Worm (Caenorhabditis elegans) whole organism, L1 larva: ENCODE data around the gene bgal-1.

Source experiments
- aly-2 ChIP-seq: fragments of 150-350 bp; optimal IDR thresholded peaks from 2 replicates; lab custom pipeline; 2014; ENCODE audit warnings: missing biosample characterization, missing genetic modification characterization
- blmp-1 ChIP-seq: fragments of 150-350 bp; optimal IDR thresholded peaks from 2 replicates; lab custom pipeline; 2014; ENCODE audit warnings: missing biosample characterization, missing genetic modification characterization
- ceh-88 ChIP-seq: fragments of 200-800 bp; sonication (Bioruptor generic); IDR thresholded peaks from 2 replicates; pipeline ENCODE4 v1.3.6; 2022; ENCODE audit warnings: missing genetic modification characterization, missing compliant biosample characterization
- ceh-90 ChIP-seq: sonication (generic microtip); optimal IDR thresholded peaks from 2 replicates; lab custom pipeline; 2016; ENCODE audit warnings: missing genetic modification characterization, missing compliant biosample characterization
- efl-1 ChIP-seq, 4 experiments: fragments of 150-350 bp; optimal IDR thresholded peaks in 3 of 4; peaks in 1 of 4; 1 replicate in 1 of 4; 2 replicates in 3 of 4; lab custom pipeline; 2014; ENCODE audit warnings: missing biosample characterization in 2 of 4, missing genetic modification characterization in 2 of 4, missing genetic modification reagents in 2 of 4
- elt-2 ChIP-seq: sonication (generic microtip); optimal IDR thresholded peaks from 2 replicates; lab custom pipeline; 2016; ENCODE audit warnings: missing genetic modification characterization, mild to moderate bottlenecking, inconsistent platforms, missing compliant biosample characterization, missing genetic modification reagents
- elt-3 ChIP-seq, 6 experiments: fragments of 150-350 bp in 1 of 6; sonication (generic microtip); optimal IDR thresholded peaks; 2 replicates each; lab custom pipeline; 2017 to 2018; ENCODE audit warnings: missing biosample characterization in 6 of 6, missing genetic modification characterization in 6 of 6, inconsistent platforms in 1 of 6
- ets-5 ChIP-seq: fragments of 200-800 bp; sonication (Bioruptor generic); IDR thresholded peaks from 2 replicates; pipeline ENCODE4 v1.3.6; 2022; ENCODE audit warnings: missing genetic modification characterization, missing compliant biosample characterization
- fkh-8 ChIP-seq: sonication (generic microtip); optimal IDR thresholded peaks from 2 replicates; lab custom pipeline; 2016; ENCODE audit warnings: mild to moderate bottlenecking, missing genetic modification characterization, missing compliant biosample characterization
- grh-1 ChIP-seq: fragments of 200-800 bp; sonication (Bioruptor generic); IDR thresholded peaks from 2 replicates; pipeline ENCODE4 v1.3.6; 2022; ENCODE audit warnings: missing genetic modification reagents, missing genetic modification characterization, missing compliant biosample characterization
- lin-13 ChIP-seq: fragments of 150-350 bp; optimal IDR thresholded peaks from 2 replicates; lab custom pipeline; 2014; ENCODE audit warnings: missing biosample characterization, missing genetic modification reagents, missing genetic modification characterization
- lin-14 ChIP-seq: fragments of 200-800 bp; sonication (Bioruptor generic); optimal IDR thresholded peaks from 2 replicates; lab custom pipeline; 2018; ENCODE audit warnings: mild to moderate bottlenecking, missing genetic modification characterization, moderate library complexity, missing compliant biosample characterization
- lin-35 ChIP-seq, 2 experiments: fragments of 150-350 bp; optimal IDR thresholded peaks; 2 replicates each; lab custom pipeline; 2014; ENCODE audit warnings: missing biosample characterization in 2 of 2, missing genetic modification characterization in 2 of 2, missing genetic modification reagents in 2 of 2
- lin-39 ChIP-seq: fragments of 150-350 bp; optimal IDR thresholded peaks from 2 replicates; lab custom pipeline; 2014; ENCODE audit warnings: missing biosample characterization, missing genetic modification reagents, missing genetic modification characterization
- lsy-2 ChIP-seq, 2 experiments: fragments of 150-350 bp; optimal IDR thresholded peaks; 2 replicates each; lab custom pipeline; 2014; ENCODE audit warnings: missing biosample characterization in 2 of 2, missing genetic modification characterization in 2 of 2
- mdl-1 ChIP-seq, 2 experiments: fragments of 150-350 bp; optimal IDR thresholded peaks; 2 replicates each; lab custom pipeline; 2014 to 2017; ENCODE audit warnings: missing biosample characterization in 2 of 2, missing genetic modification characterization in 2 of 2, inconsistent platforms in 1 of 2
- nhr-19 ChIP-seq: fragments of 200-800 bp; sonication (Bioruptor generic); conservative IDR thresholded peaks from 2 replicates; pipeline ENCODE4 v1.3.6; 2022; ENCODE audit warnings: missing genetic modification characterization, missing compliant biosample characterization
- nhr-20 ChIP-seq: sonication (generic microtip); optimal IDR thresholded peaks from 2 replicates; lab custom pipeline; 2016; ENCODE audit warnings: mild to moderate bottlenecking, missing genetic modification characterization, missing compliant biosample characterization
- nhr-47 ChIP-seq: sonication (generic microtip); optimal IDR thresholded peaks from 2 replicates; lab custom pipeline; 2016; ENCODE audit warnings: mild to moderate bottlenecking, missing genetic modification characterization, moderate library complexity, missing compliant biosample characterization
- nhr-71 ChIP-seq: sonication (generic microtip); optimal IDR thresholded peaks from 2 replicates; lab custom pipeline; 2016; ENCODE audit warnings: mild to moderate bottlenecking, missing genetic modification characterization, moderate library complexity, missing compliant biosample characterization
- nhr-77 ChIP-seq: fragments of 150-350 bp; optimal IDR thresholded peaks from 2 replicates; lab custom pipeline; 2014; ENCODE audit warnings: missing biosample characterization, missing genetic modification characterization
- nhr-84 ChIP-seq: sonication (generic microtip); optimal IDR thresholded peaks from 2 replicates; lab custom pipeline; 2017; ENCODE audit warnings: missing biosample characterization, missing genetic modification characterization
- nhr-85 ChIP-seq: sonication (generic microtip); peaks from one replicate; lab custom pipeline; 2016; ENCODE audit warnings: missing genetic modification characterization, inconsistent platforms, missing compliant biosample characterization
- nhr-90 ChIP-seq: sonication (generic microtip); optimal IDR thresholded peaks from 2 replicates; lab custom pipeline; 2016; ENCODE audit warnings: mild to moderate bottlenecking, missing genetic modification characterization, missing compliant biosample characterization; ENCODE audit not compliant: poor library complexity
- pag-3 ChIP-seq: sonication (generic microtip); optimal IDR thresholded peaks from 2 replicates; lab custom pipeline; 2017; ENCODE audit warnings: missing genetic modification characterization, mild to moderate bottlenecking, missing compliant biosample characterization, antibody characterized with exemption, borderline replicate concordance; ENCODE audit not compliant: insufficient read depth
- pax-3 ChIP-seq: fragments of 200-800 bp; sonication (Bioruptor generic); optimal IDR thresholded peaks from 2 replicates; lab custom pipeline; 2018; ENCODE audit warnings: mild to moderate bottlenecking, missing genetic modification characterization, moderate library complexity, missing compliant biosample characterization
- pqm-1 ChIP-seq: sonication (generic microtip); optimal IDR thresholded peaks from 3 replicates; lab custom pipeline; 2017; ENCODE audit warnings: missing biosample characterization, missing genetic modification characterization
- rnt-1 ChIP-seq: sonication (generic microtip); optimal IDR thresholded peaks from 2 replicates; lab custom pipeline; 2016; ENCODE audit warnings: mild to moderate bottlenecking, missing genetic modification characterization, moderate library complexity, missing compliant biosample characterization
- snpc-4 ChIP-seq: fragments of 150-350 bp; optimal IDR thresholded peaks from 2 replicates; lab custom pipeline; 2014; ENCODE audit warnings: missing biosample characterization, missing genetic modification characterization
- snu-23 ChIP-seq: sonication (generic microtip); optimal IDR thresholded peaks from 2 replicates; lab custom pipeline; 2016; ENCODE audit warnings: missing genetic modification characterization, missing compliant biosample characterization
- sox-4 ChIP-seq: sonication (generic microtip); optimal IDR thresholded peaks from 2 replicates; lab custom pipeline; 2016; ENCODE audit warnings: missing genetic modification characterization, missing compliant biosample characterization
- swsn-7 ChIP-seq: sonication (generic microtip); optimal IDR thresholded peaks from 2 replicates; lab custom pipeline; 2016; ENCODE audit warnings: missing genetic modification characterization, missing compliant biosample characterization
- tbx-2 ChIP-seq: sonication (generic microtip); optimal IDR thresholded peaks from 2 replicates; lab custom pipeline; 2016; ENCODE audit warnings: missing genetic modification characterization, missing compliant biosample characterization
- xbp-1 ChIP-seq: sonication (generic microtip); optimal IDR thresholded peaks from 2 replicates; lab custom pipeline; 2016; ENCODE audit warnings: missing genetic modification characterization, missing compliant biosample characterization

bgal-1 gene

DNA sequence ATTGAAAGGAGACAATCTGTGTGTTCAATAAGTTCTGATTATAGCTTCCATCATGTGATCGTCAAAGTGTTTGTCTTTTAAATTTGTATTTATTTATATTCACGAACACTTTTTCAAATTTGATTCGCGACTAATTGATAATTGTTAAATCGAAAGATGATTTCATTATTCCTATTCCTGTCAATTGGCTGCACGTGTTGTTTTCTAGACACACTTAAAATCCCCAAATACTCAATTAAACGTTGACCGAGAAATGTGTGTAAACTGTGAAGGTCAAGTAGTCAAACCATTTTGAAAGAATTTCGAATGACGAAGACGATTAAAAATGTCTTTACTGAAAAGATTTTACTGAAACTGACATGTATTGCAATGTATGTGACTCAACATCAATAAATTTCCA lies 44.9 kb downstream of the bgal-1 start (continued):
- TF ChIP-seq rnt-1 = no peak
- no peak for TF ChIP-seq pag-3 (tag; lab: Kevin White, UChicago)
- no peak for TF ChIP-seq aly-2 (tag; lab: Kevin White, UChicago)
- TF ChIP-seq lin-39 (tag; lab: Kevin White, UChicago) = no peak
- TF ChIP-seq ceh-90 (tag; lab: Kevin White, UChicago) = no peak
- TF ChIP-seq sox-4 = no peak
- TF ChIP-seq pax-3 (tag; lab: Kevin White, UChicago) = no peak
- TF ChIP-seq ets-5 (GFP tag; lab: Robert Waterston, UW) = no peak
- TF ChIP-seq efl-1 (optimal IDR thresholded peaks at IDR 0.05; lab: Kevin White, UChicago) = no peak
- TF ChIP-seq efl-1 (GFP tag; optimal IDR thresholded peaks at IDR 0.05 in 1 of 2; lab: Kevin White, UChicago) = peak in 1 of 2 experiments; percentile 8
- peak; percentile 51 for TF ChIP-seq lin-14 (GFP tag; lab: Kevin White, UChicago)
- no peak for TF ChIP-seq blmp-1 (tag; lab: Kevin White, UChicago)
- no peak for TF ChIP-seq ceh-88 (GFP tag; lab: Robert Waterston, UW)
- no peak for TF ChIP-seq pqm-1 (tag; lab: Kevin White, UChicago)
- TF ChIP-seq tbx-2 (tag; lab: Kevin White, UChicago) = no peak

DNA sequence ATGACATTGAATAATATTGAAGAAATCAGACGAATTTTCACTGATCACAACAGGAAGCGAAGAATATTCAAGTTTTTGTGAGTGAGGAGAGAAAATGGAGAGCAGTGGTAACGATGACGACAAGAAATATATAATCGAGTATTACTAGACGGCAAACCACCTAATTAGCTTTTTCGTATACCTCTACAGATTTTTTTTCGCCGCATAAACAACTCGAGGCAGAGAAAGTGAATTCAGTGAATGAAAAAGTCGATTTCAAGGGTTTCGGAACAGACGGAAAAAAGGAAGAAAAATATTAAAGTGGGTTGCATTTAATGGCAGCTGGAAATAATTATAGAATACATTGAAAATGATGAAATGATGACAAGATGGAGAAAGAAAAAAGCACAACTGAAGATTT lies 48.2 kb downstream of the bgal-1 start, which contains the start of gene gpa-1:
Gene gpa-1 (minus strand): TSS at position 101 of the 400 bp plus-strand sequence.
- TF ChIP-seq nhr-84 (no peak), fkh-8 (tag; lab: Kevin White, UChicago) (peak; percentile 20)

DNA sequence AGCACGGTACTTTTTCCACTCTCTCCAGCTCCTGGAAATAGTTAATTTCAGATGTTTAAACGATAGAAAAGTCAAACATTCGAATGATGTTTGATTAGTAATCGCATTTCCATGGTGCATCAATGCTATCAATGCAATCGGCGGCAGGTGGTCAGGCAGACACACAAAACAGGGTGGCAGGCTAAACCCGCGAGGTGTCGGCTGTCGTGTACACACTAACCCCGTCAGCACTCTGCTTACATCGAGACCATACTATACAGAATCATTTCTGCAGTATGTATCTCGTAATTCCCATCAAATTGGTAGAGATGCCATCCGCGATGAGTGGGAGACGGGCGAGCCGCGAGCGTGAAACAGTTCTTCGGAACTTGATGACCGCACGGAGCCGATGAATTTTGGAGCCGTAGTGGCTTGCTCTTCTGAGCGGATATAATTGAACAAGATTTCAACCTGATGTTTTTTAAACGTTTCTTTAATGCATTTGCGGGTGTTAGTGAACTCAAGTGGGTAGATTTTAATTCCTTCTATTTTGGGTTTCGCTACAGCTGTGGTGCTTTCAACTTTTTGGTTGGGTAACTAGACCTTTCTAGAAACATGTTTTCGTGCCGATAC lies 49.0 kb downstream of the bgal-1 start:
- peak; percentile 93 for TF ChIP-seq elt-2 (tag; lab: Kevin White, UChicago)
- TF ChIP-seq elt-3 (tag; optimal IDR thresholded peaks at IDR 0.05; lab: Kevin White, UChicago) = peak in 4 of 6 experiments; percentile 16 to 55 (median 40)
- TF ChIP-seq nhr-47 (tag; lab: Kevin White, UChicago) = peak; percentile 76
- TF ChIP-seq swsn-7 (tag; lab: Kevin White, UChicago) = peak; percentile 65
- 0 out of 2 replicates have a peak, but pooled peaks have one; percentile 2 for TF ChIP-seq ceh-88 (GFP tag; lab: Robert Waterston, UW)
- peak; percentile 82 for TF ChIP-seq nhr-90 (tag; lab: Kevin White, UChicago)
- peak; percentile 13 for TF ChIP-seq nhr-77 (tag; lab: Kevin White, UChicago)
- peak; percentile 86 for TF ChIP-seq nhr-85 (tag; lab: Kevin White, UChicago)
- TF ChIP-seq lin-39 (tag; lab: Kevin White, UChicago) = peak; percentile 17
- peak in 1 of 2 experiments; percentile 11 for TF ChIP-seq lsy-2 (tag; optimal IDR thresholded peaks at IDR 0.05; lab: Kevin White, UChicago)
- peak in 1 of 2 experiments; percentile 16 for TF ChIP-seq mdl-1 (tag; optimal IDR thresholded peaks at IDR 0.05; lab: Kevin White, UChicago)
- TF ChIP-seq lin-35 (GFP tag; optimal IDR thresholded peaks at IDR 0.05; lab: Kevin White, UChicago) = peak in 1 of 2 experiments; percentile 29
- peak; percentile 64 for TF ChIP-seq lin-14 (GFP tag; lab: Kevin White, UChicago)
- peak; percentile 74 for TF ChIP-seq nhr-20 (tag; lab: Kevin White, UChicago)
- TF ChIP-seq rnt-1 = peak; percentile 82
- peak; percentile 82 for TF ChIP-seq nhr-71 (tag; lab: Kevin White, UChicago)
- peak; percentile 10 for TF ChIP-seq xbp-1 (tag; lab: Kevin White, UChicago)
- peak; percentile 32 for TF ChIP-seq lin-13 (GFP tag; lab: Kevin White, UChicago)
- peak; percentile 97 for TF ChIP-seq snpc-4 (tag; lab: Kevin White, UChicago)
- peak; percentile 46 for TF ChIP-seq grh-1 (GFP tag; lab: Robert Waterston, UW)
- TF ChIP-seq nhr-19 (GFP tag; lab: Robert Waterston, UW) = peak; percentile 88
- TF ChIP-seq efl-1 (optimal IDR thresholded peaks at IDR 0.05; lab: Kevin White, UChicago) = peak in 1 of 2 experiments; percentile 17
- peak in 1 of 2 experiments; percentile 85 for TF ChIP-seq efl-1 (GFP tag; optimal IDR thresholded peaks at IDR 0.05 in 1 of 2; lab: Kevin White, UChicago)
- TF ChIP-seq snu-23 (GFP tag; lab: Kevin White, UChicago) = peak; percentile 60
